Worm (Caenorhabditis elegans) whole organism, young adult: ENCODE measurements around the gene T09F5.10.
A peak's percentile ranks its signal among the peaks of the same experiment; 100 is the strongest.

Experiments
- B0019.2 ChIP-seq: fragments of 200-800 bp; sonication (Bioruptor generic); conservative IDR thresholded peaks from 2 replicates; pipeline ENCODE4 v1.3.6; 2022; ENCODE audit warnings: missing genetic modification reagents, missing genetic modification characterization, missing compliant biosample characterization
- B0261.1 ChIP-seq: sonication (generic microtip); optimal IDR thresholded peaks from 2 replicates; lab custom pipeline; 2016; ENCODE audit warnings: mild to moderate bottlenecking, missing genetic modification characterization, moderate library complexity, missing compliant biosample characterization
- C06A6.2 ChIP-seq: fragments of 200-800 bp; sonication (Bioruptor generic); conservative IDR thresholded peaks from 2 replicates; pipeline ENCODE4 v1.3.6; 2022; ENCODE audit warnings: missing genetic modification characterization, missing compliant biosample characterization
- C17E4.6 ChIP-seq: fragments of 200-800 bp; sonication (Bioruptor generic); IDR thresholded peaks from 2 replicates; pipeline ENCODE4 v1.3.6; 2022; ENCODE audit warnings: missing genetic modification reagents, missing genetic modification characterization, missing compliant biosample characterization
- F22D6.2 ChIP-seq: sonication (generic microtip); optimal IDR thresholded peaks from 2 replicates; lab custom pipeline; 2016; ENCODE audit warnings: mild to moderate bottlenecking, missing genetic modification characterization, missing compliant biosample characterization
- F23B12.7 ChIP-seq: sonication (generic microtip); optimal IDR thresholded peaks from 2 replicates; lab custom pipeline; 2017; ENCODE audit warnings: missing genetic modification characterization, mild to moderate bottlenecking, missing compliant biosample characterization, antibody characterized with exemption, moderate library complexity; ENCODE audit not compliant: insufficient read depth
- F49E8.2 ChIP-seq: sonication (generic microtip); optimal IDR thresholded peaks from 3 replicates; lab custom pipeline; 2017; ENCODE audit warnings: missing genetic modification characterization, mild to moderate bottlenecking, missing compliant biosample characterization, antibody characterized with exemption, moderate library complexity; ENCODE audit not compliant: insufficient read depth
- Y53F4B.3 ChIP-seq: fragments of 200-800 bp; sonication (Bioruptor generic); IDR thresholded peaks from 2 replicates; pipeline ENCODE4 v1.3.6; 2022; ENCODE audit warnings: missing genetic modification reagents, missing genetic modification characterization, missing compliant biosample characterization
- Y56A3A.18 ChIP-seq: fragments of 200-800 bp; sonication (Bioruptor generic); IDR thresholded peaks from 2 replicates; pipeline ENCODE4 v1.3.6; 2022; ENCODE audit warnings: missing genetic modification reagents, missing genetic modification characterization, missing compliant biosample characterization
- Y67H2A.10 ChIP-seq: fragments of 200-800 bp; sonication (Bioruptor generic); conservative IDR thresholded peaks from 2 replicates; pipeline ENCODE4 v1.3.6; 2022; ENCODE audit warnings: missing genetic modification reagents, missing genetic modification characterization, missing compliant biosample characterization
- Y95B8A.8 ChIP-seq: fragments of 200-800 bp; sonication (Bioruptor generic); IDR thresholded peaks from 2 replicates; pipeline ENCODE4 v1.3.6; 2022; ENCODE audit warnings: missing genetic modification reagents, missing genetic modification characterization, missing compliant biosample characterization
- ZK185.1 ChIP-seq: sonication (generic microtip); optimal IDR thresholded peaks from 2 replicates; lab custom pipeline; 2016; ENCODE audit warnings: mild to moderate bottlenecking, missing genetic modification characterization, missing compliant biosample characterization; ENCODE audit not compliant: poor library complexity, severe bottlenecking
- aptf-2 ChIP-seq: fragments of 200-800 bp; sonication (Bioruptor generic); conservative IDR thresholded peaks from 2 replicates; pipeline ENCODE4 v1.3.6; 2022; ENCODE audit warnings: missing genetic modification reagents, missing genetic modification characterization, missing compliant biosample characterization
- aptf-3 ChIP-seq: fragments of 200-800 bp; sonication (Bioruptor generic); IDR thresholded peaks from 2 replicates; pipeline ENCODE4 v1.3.6; 2022; ENCODE audit warnings: missing genetic modification characterization, missing compliant biosample characterization
- ccch-3 ChIP-seq: fragments of 200-800 bp; sonication (Bioruptor generic); optimal IDR thresholded peaks from 2 replicates; lab custom pipeline; 2018; ENCODE audit warnings: mild to moderate bottlenecking, missing genetic modification characterization, missing compliant biosample characterization
- ceh-100 ChIP-seq: fragments of 200-800 bp; sonication (Bioruptor generic); IDR thresholded peaks from 2 replicates; pipeline ENCODE4 v1.3.6; 2022; ENCODE audit warnings: missing genetic modification reagents, missing genetic modification characterization, missing compliant biosample characterization
- ceh-27 ChIP-seq: fragments of 200-800 bp; sonication (Bioruptor generic); optimal IDR thresholded peaks from 2 replicates; lab custom pipeline; 2018; ENCODE audit warnings: mild to moderate bottlenecking, missing genetic modification characterization, moderate library complexity, missing compliant biosample characterization
- ceh-58 ChIP-seq: fragments of 200-800 bp; sonication (Bioruptor generic); IDR thresholded peaks from 2 replicates; pipeline ENCODE4 v1.3.6; 2022; ENCODE audit warnings: missing genetic modification characterization, missing compliant biosample characterization
- dpl-1 ChIP-seq: fragments of 150-350 bp; optimal IDR thresholded peaks from 2 replicates; lab custom pipeline; 2014; ENCODE audit warnings: missing biosample characterization, missing genetic modification reagents, missing genetic modification characterization
- egl-18 ChIP-seq: fragments of 200-800 bp; sonication (Bioruptor generic); IDR thresholded peaks from 2 replicates; pipeline ENCODE4 v1.3.6; 2022; ENCODE audit warnings: missing genetic modification reagents, missing genetic modification characterization, missing compliant biosample characterization
- fkh-3 ChIP-seq: sonication (generic microtip); optimal IDR thresholded peaks from 2 replicates; lab custom pipeline; 2016; ENCODE audit warnings: mild to moderate bottlenecking, missing genetic modification characterization, missing compliant biosample characterization
- hlh-26 ChIP-seq: fragments of 200-800 bp; sonication (Bioruptor generic); conservative IDR thresholded peaks from 2 replicates; pipeline ENCODE4 v1.3.6; 2022; ENCODE audit warnings: missing genetic modification reagents, missing genetic modification characterization, missing compliant biosample characterization
- let-526 ChIP-seq: fragments of 200-800 bp; sonication (Bioruptor generic); IDR thresholded peaks from 2 replicates; pipeline ENCODE4 v1.3.6; 2022; ENCODE audit warnings: missing genetic modification reagents, missing genetic modification characterization, missing compliant biosample characterization
- lin-35 ChIP-seq, 3 experiments: fragments of 150-350 bp in 2 of 3; sonication (generic microtip) in 1 of 3; optimal IDR thresholded peaks; 2 replicates each; lab custom pipeline; 2014 to 2018; ENCODE audit warnings: missing biosample characterization in 3 of 3, missing genetic modification characterization in 3 of 3, missing genetic modification reagents in 3 of 3
- lsl-1 ChIP-seq: fragments of 200-800 bp; sonication (Bioruptor generic); optimal IDR thresholded peaks from 2 replicates; lab custom pipeline; 2018; ENCODE audit warnings: mild to moderate bottlenecking, missing genetic modification characterization, moderate library complexity, missing compliant biosample characterization
- madf-10 ChIP-seq: sonication (generic microtip); optimal IDR thresholded peaks from 2 replicates; lab custom pipeline; 2016; ENCODE audit warnings: mild to moderate bottlenecking, missing genetic modification characterization, missing compliant biosample characterization
- madf-3 ChIP-seq: fragments of 200-800 bp; sonication (Bioruptor generic); IDR thresholded peaks from 2 replicates; pipeline ENCODE4 v1.3.6; 2022; ENCODE audit warnings: missing genetic modification reagents, missing genetic modification characterization, missing compliant biosample characterization
- madf-6 ChIP-seq: fragments of 200-800 bp; sonication (Bioruptor generic); IDR thresholded peaks from 2 replicates; pipeline ENCODE4 v1.3.6; 2022; ENCODE audit warnings: missing genetic modification reagents, missing genetic modification characterization, missing compliant biosample characterization
- madf-8 ChIP-seq: fragments of 200-800 bp; sonication (Bioruptor generic); conservative IDR thresholded peaks from 2 replicates; pipeline ENCODE4 v1.3.6; 2022; ENCODE audit warnings: missing genetic modification reagents, missing genetic modification characterization, missing compliant biosample characterization
- mcd-1 ChIP-seq: fragments of 200-800 bp; sonication (Bioruptor generic); IDR thresholded peaks from 2 replicates; pipeline ENCODE4 v1.3.6; 2022; ENCODE audit warnings: missing genetic modification reagents, missing genetic modification characterization, missing compliant biosample characterization
- nhr-179 ChIP-seq: sonication (generic microtip); optimal IDR thresholded peaks from 2 replicates; lab custom pipeline; 2016; ENCODE audit warnings: mild to moderate bottlenecking, missing genetic modification characterization, missing compliant biosample characterization
- nhr-80 ChIP-seq: sonication (generic microtip); optimal IDR thresholded peaks from 2 replicates; lab custom pipeline; 2016; ENCODE audit warnings: missing genetic modification characterization, missing compliant biosample characterization
- rcor-1 ChIP-seq: fragments of 200-800 bp; sonication (Bioruptor generic); IDR thresholded peaks from 2 replicates; pipeline ENCODE4 v1.3.6; 2022; ENCODE audit warnings: missing genetic modification reagents, missing genetic modification characterization, missing compliant biosample characterization
- sdz-38 ChIP-seq: sonication (generic microtip); optimal IDR thresholded peaks from 2 replicates; lab custom pipeline; 2016; ENCODE audit warnings: missing genotype, missing genetic modification characterization, missing compliant biosample characterization
- snpc-1.1 ChIP-seq: sonication (generic microtip); optimal IDR thresholded peaks from 2 replicates; lab custom pipeline; 2017; ENCODE audit warnings: missing genetic modification characterization, mild to moderate bottlenecking, missing compliant biosample characterization, antibody characterized with exemption, moderate library complexity, missing genotype, missing genetic modification reagents; ENCODE audit not compliant: insufficient read depth
- tbp1 ChIP-seq: fragments of 200-800 bp; sonication (Bioruptor generic); optimal IDR thresholded peaks from 2 replicates; lab custom pipeline; 2018; ENCODE audit warnings: mild to moderate bottlenecking, missing genetic modification characterization, missing compliant biosample characterization
- unc-130 ChIP-seq: sonication (generic microtip); optimal IDR thresholded peaks from 2 replicates; lab custom pipeline; 2016; ENCODE audit warnings: missing genetic modification reagents, missing genetic modification characterization, missing compliant biosample characterization
- zfh-2 ChIP-seq: fragments of 200-800 bp; sonication (Bioruptor generic); conservative IDR thresholded peaks from 2 replicates; pipeline ENCODE4 v1.3.6; 2022; ENCODE audit warnings: missing genetic modification reagents, missing genetic modification characterization, missing compliant biosample characterization
- ztf-18 ChIP-seq: sonication (generic microtip); optimal IDR thresholded peaks from 2 replicates; lab custom pipeline; 2016; ENCODE audit warnings: missing genotype, mild to moderate bottlenecking, missing genetic modification characterization, missing compliant biosample characterization

T09F5.10 gene

DNA sequence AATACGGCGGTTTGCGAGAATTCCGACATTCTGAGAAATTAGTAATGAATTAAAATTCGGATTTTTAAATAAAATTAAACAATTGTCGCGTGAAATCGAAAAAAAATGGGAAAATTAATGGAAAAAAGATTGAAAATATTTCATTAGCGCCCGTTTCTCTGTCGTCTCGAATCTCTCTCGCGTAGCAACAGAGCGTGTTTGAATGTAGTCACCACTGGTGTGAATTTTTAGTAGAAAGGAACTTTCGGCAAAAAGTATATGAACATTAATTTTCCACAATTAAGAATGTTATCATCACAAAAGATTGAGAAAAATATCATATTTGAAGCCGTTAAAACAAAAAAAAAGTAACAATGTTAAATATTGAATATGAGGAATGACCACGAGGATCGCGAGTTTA lies 43.1 kb upstream of the T09F5.10 start, which contains the start of gene aipl-1 (continued):
- TF ChIP-seq rcor-1 (GFP tag; lab: Robert Waterston, UW) (peak; percentile 51; the same call in 1 of the 2 replicates), egl-18 (GFP tag; lab: Robert Waterston, UW) (no peak), Y53F4B.3 (GFP tag; lab: Robert Waterston, UW) (no peak), B0261.1 (tag; lab: Kevin White, UChicago) (no peak), madf-10 (peak; percentile 8), madf-8 (GFP tag; lab: Robert Waterston, UW) (no peak), ceh-100 (GFP tag; lab: Robert Waterston, UW) (peak; percentile 95), Y67H2A.10 (0 out of 2 replicates have a peak, but pooled peaks have one; percentile 15), snpc-1.1 (tag; lab: Kevin White, UChicago) (no peak), sdz-38 (tag; lab: Kevin White, UChicago) (no peak), B0019.2 (GFP tag; lab: Robert Waterston, UW) (0 out of 2 replicates have a peak, but pooled peaks have one; percentile 42), ZK185.1 (tag; lab: Kevin White, UChicago) (peak; percentile 6), lin-35 (GFP tag; optimal IDR thresholded peaks at IDR 0.05; lab: Kevin White, UChicago) (peak in 1 of 3 experiments; percentile 53), F23B12.7 (peak; percentile 76), dpl-1 (GFP tag; lab: Kevin White, UChicago) (peak; percentile 7), ceh-27 (peak; percentile 52), nhr-80 (tag; lab: Kevin White, UChicago) (peak; percentile 2), F49E8.2 (peak; percentile 77), madf-6 (GFP tag; lab: Robert Waterston, UW) (peak; percentile 40; the same call in 1 of the 2 replicates), ccch-3 (GFP tag; lab: Kevin White, UChicago) (no peak), aptf-2 (GFP tag; lab: Robert Waterston, UW) (0 out of 2 replicates have a peak, but pooled peaks have one; percentile 28), mcd-1 (GFP tag; lab: Robert Waterston, UW) (peak; percentile 90)

DNA sequence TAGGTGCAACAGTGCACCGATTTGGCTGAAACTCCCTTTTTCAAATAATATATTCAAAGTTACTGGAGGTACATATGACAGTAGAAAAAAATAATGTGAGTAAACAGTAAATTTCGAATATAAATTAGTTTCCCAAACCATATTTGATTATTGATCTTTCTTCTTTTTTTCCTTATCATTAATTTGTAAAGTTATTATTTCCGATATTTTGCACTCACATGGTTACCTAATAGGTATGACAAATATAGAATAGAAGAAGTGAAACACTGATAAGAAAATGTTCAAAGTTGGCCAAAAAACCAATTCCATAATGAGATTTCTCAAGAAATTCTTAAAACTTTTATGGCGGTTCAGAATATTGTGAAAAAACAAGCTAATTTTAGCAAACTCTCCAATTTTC lies 40.0 kb upstream of the T09F5.10 start:
- peak; percentile 3 for TF ChIP-seq nhr-80 (tag; lab: Kevin White, UChicago)
- no peak for TF ChIP-seq ZK185.1 (tag; lab: Kevin White, UChicago)

DNA sequence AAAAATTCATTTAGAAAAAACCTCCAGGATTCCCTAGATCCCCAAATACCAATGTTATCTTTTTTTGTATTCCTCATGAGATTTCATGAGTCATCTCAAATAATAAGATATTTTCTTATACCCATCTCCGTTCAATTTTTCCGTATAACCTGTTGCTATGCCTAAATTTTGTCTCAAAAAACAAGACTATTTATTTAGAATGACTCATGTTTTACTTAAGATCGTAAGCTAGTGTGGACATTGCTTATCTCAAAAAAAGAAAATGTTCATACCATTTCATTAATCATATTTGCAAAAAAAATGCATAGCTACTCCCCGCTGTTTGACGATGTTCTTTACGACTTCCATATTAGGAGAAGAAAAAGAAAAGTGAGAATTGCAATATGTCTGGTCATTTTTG lies 39.6 kb upstream of the T09F5.10 start, which contains the start of gene K08F9.3:
TSS of gene K08F9.3 (plus strand) at position 301 of the 400 bp plus-strand sequence.
- TF ChIP-seq C17E4.6 (GFP tag; lab: Robert Waterston, UW) (no peak), F22D6.2 (tag; lab: Kevin White, UChicago) (no peak), Y95B8A.8 (GFP tag; lab: Robert Waterston, UW) (no peak)

DNA sequence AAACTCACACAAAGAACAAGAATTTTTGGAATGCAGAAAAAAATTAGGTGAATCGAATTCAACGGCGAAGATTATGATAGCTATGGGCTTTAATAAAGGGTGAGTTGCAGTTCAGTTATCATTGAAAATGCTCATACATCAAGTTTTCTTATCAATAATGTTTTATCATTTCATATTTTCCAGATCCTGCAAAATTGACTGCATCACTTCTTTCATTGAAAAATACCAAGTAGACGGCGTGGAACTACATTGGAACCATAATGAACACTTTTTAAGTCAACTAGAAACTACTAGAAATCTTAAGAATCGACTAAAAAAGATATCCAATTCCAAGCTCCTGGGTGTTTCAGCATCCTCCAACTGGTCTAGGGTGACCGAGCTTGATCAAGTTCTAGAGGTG lies 36.6 kb upstream of the T09F5.10 start, which contains the start of gene K08F9.1:
TSS of gene K08F9.1 (minus strand) at position 101 of the 400 bp plus-strand sequence.
- TF ChIP-seq tbp1 (GFP tag; lab: Kevin White, UChicago) (no peak), zfh-2 (GFP tag; lab: Robert Waterston, UW) (no peak), let-526 (GFP tag; lab: Robert Waterston, UW) (no peak), fkh-3 (tag; lab: Kevin White, UChicago) (no peak), unc-130 (GFP tag; lab: Kevin White, UChicago) (no peak), ztf-18 (tag; lab: Kevin White, UChicago) (no peak), madf-6 (GFP tag; lab: Robert Waterston, UW) (no peak), Y56A3A.18 (no peak), madf-3 (GFP tag; lab: Robert Waterston, UW) (no peak), ceh-58 (GFP tag; lab: Robert Waterston, UW) (no peak), lsl-1 (GFP tag; lab: Kevin White, UChicago) (no peak), aptf-3 (GFP tag; lab: Robert Waterston, UW) (no peak), hlh-26 (no peak), nhr-179 (tag; lab: Kevin White, UChicago) (no peak), C06A6.2 (no peak), lin-35 (GFP tag; optimal IDR thresholded peaks at IDR 0.05; lab: Kevin White, UChicago) (no peak), dpl-1 (GFP tag; lab: Kevin White, UChicago) (no peak)
- TF ChIP-seq, all 124 proteins: peak for 0
